Fruit fly (Drosophila melanogaster) whole organism, adult: ENCODE results near the gene Glut4EF.

ENCODE experiments used
- CG11617 ChIP-seq: fragments of 200-800 bp; sonication (Bioruptor generic); optimal IDR thresholded peaks from 2 replicates; lab custom pipeline; 2017; ENCODE audit warnings: mild to moderate bottlenecking, missing biosample characterization, missing genetic modification reagents, missing genetic modification characterization
- CG12768 ChIP-seq: fragments of 200-800 bp; sonication (Bioruptor generic); optimal IDR thresholded peaks from 2 replicates; lab custom pipeline; 2017; ENCODE audit warnings: missing biosample characterization, missing genetic modification characterization, mild to moderate bottlenecking, moderate library complexity, missing genetic modification reagents
- CG14711 ChIP-seq: fragments of 200-800 bp; sonication (Bioruptor generic); optimal IDR thresholded peaks from 2 replicates; lab custom pipeline; 2018; ENCODE audit warnings: missing biosample characterization, mild to moderate bottlenecking, missing genetic modification characterization, moderate library complexity
- CG1620 ChIP-seq: fragments of 200-800 bp; sonication (Bioruptor generic); optimal IDR thresholded peaks from 2 replicates; lab custom pipeline; 2016; ENCODE audit warnings: missing biosample characterization, missing genetic modification characterization
- CG33017 ChIP-seq: fragments of 200-800 bp; sonication (Bioruptor generic); optimal IDR thresholded peaks from 2 replicates; lab custom pipeline; 2018; ENCODE audit warnings: missing biosample characterization, mild to moderate bottlenecking, missing genetic modification characterization, moderate library complexity
- CG5204 ChIP-seq: fragments of 200-800 bp; sonication (Bioruptor generic); optimal IDR thresholded peaks from 2 replicates; lab custom pipeline; 2016; ENCODE audit warnings: missing biosample characterization, missing genetic modification characterization
- CG7045 ChIP-seq: fragments of 200-800 bp; sonication (Bioruptor generic); optimal IDR thresholded peaks from 2 replicates; lab custom pipeline; 2017; ENCODE audit warnings: missing biosample characterization, mild to moderate bottlenecking, missing genetic modification characterization
- CG7101 ChIP-seq: fragments of 200-800 bp; sonication (Bioruptor generic); optimal IDR thresholded peaks from 2 replicates; lab custom pipeline; 2018; ENCODE audit warnings: missing biosample characterization, mild to moderate bottlenecking, missing genetic modification characterization, moderate library complexity
- Clk ChIP-seq: fragments of 200-800 bp; sonication (Bioruptor generic); optimal IDR thresholded peaks from 2 replicates; lab custom pipeline; 2017; ENCODE audit warnings: missing biosample characterization, missing genetic modification characterization
- Crg-1 ChIP-seq: fragments of 200-800 bp; sonication (Bioruptor generic); optimal IDR thresholded peaks from 2 replicates; lab custom pipeline; 2016; ENCODE audit warnings: missing biosample characterization, missing genetic modification characterization
- Hr96 ChIP-seq: fragments of 200-800 bp; sonication (Bioruptor generic); optimal IDR thresholded peaks from 2 replicates; lab custom pipeline; 2016; ENCODE audit warnings: missing biosample characterization, missing genetic modification characterization
- Mnt ChIP-seq: fragments of 200-800 bp; sonication (Bioruptor generic); optimal IDR thresholded peaks from 2 replicates; lab custom pipeline; 2016; ENCODE audit warnings: missing biosample characterization, mild to moderate bottlenecking, missing genetic modification characterization
- bab1 ChIP-seq: fragments of 200-800 bp; sonication (Bioruptor generic); optimal IDR thresholded peaks from 3 replicates; lab custom pipeline; 2019; ENCODE audit warnings: missing biosample characterization, mild to moderate bottlenecking, missing genetic modification characterization, moderate library complexity
- cic ChIP-seq: fragments of 200-800 bp; sonication (Bioruptor generic); optimal IDR thresholded peaks from 2 replicates; lab custom pipeline; 2017; ENCODE audit warnings: missing biosample characterization, mild to moderate bottlenecking, missing genetic modification characterization, moderate library complexity
- cnc ChIP-seq, 2 experiments: fragments of >200 bp; optimal IDR thresholded peaks; 2 replicates each; lab custom pipeline; 2017
- kay ChIP-seq: fragments of 200-800 bp; sonication (Bioruptor generic); peaks from one replicate; lab custom pipeline; 2016; ENCODE audit warnings: missing biosample characterization, missing genetic modification characterization, borderline replicate concordance
- ovo ChIP-seq: fragments of 200-800 bp; sonication (Bioruptor generic); optimal IDR thresholded peaks from 2 replicates; lab custom pipeline; 2016; ENCODE audit warnings: missing biosample characterization, missing genetic modification characterization
- pad ChIP-seq: fragments of 200-800 bp; sonication (Bioruptor generic); optimal IDR thresholded peaks from 3 replicates; lab custom pipeline; 2017; ENCODE audit warnings: missing biosample characterization, missing genetic modification characterization, mild to moderate bottlenecking, moderate library complexity, missing genetic modification reagents
- tj ChIP-seq: fragments of 200-800 bp; sonication (Bioruptor generic); optimal IDR thresholded peaks from 3 replicates; lab custom pipeline; 2017; ENCODE audit warnings: missing biosample characterization, mild to moderate bottlenecking, missing genetic modification characterization, moderate library complexity
- toe ChIP-seq: fragments of 200-800 bp; sonication (Bioruptor generic); optimal IDR thresholded peaks from 2 replicates; lab custom pipeline; 2016; ENCODE audit warnings: missing biosample characterization, missing genetic modification characterization

Gene Glut4EF

DNA sequence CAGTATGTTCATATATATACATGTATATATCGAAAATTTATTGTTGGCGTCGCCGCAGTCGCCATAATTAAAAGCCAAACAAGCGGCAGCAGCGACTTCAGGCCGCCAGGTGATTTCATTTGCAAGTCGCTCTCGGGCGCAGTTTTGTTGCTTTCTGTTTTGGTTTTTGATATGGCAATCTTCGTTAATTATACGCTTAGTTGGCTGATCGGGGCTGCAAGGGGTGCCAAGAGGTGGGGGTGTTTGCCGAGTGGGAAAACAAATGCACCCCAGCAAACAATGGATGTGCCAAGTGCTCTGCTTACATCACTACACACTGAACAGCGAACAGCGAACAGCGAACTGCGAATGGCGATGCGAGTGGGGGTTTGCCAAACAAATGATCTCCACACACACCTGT is 76.5 kb downstream of the Glut4EF start:
- TF ChIP-seq CG7045 (GFP tag; lab: Kevin White, UChicago): no peak
- peak; percentile 54 for TF ChIP-seq cic (GFP tag; lab: Kevin White, UChicago)
- TF ChIP-seq pad (GFP tag; lab: Kevin White, UChicago): peak; percentile 27
- no peak for TF ChIP-seq CG7101
- peak; percentile 43 for TF ChIP-seq CG33017 (tag; lab: Kevin White, UChicago)
- peak; percentile 77 for TF ChIP-seq CG12768 (GFP tag; lab: Kevin White, UChicago)
- TF ChIP-seq Crg-1: peak; percentile 63
- TF ChIP-seq ovo (GFP tag; lab: Kevin White, UChicago): peak; percentile 5
- TF ChIP-seq tj (GFP tag; lab: Kevin White, UChicago): peak; percentile 34
- peak; percentile 95 for TF ChIP-seq kay (GFP tag; lab: Kevin White, UChicago)
- peak; percentile 8 for TF ChIP-seq toe (GFP tag; lab: Kevin White, UChicago)
- no peak for TF ChIP-seq CG14711 (tag; lab: Kevin White, UChicago)
- TF ChIP-seq Mnt (GFP tag; lab: Kevin White, UChicago): peak; percentile 31

DNA sequence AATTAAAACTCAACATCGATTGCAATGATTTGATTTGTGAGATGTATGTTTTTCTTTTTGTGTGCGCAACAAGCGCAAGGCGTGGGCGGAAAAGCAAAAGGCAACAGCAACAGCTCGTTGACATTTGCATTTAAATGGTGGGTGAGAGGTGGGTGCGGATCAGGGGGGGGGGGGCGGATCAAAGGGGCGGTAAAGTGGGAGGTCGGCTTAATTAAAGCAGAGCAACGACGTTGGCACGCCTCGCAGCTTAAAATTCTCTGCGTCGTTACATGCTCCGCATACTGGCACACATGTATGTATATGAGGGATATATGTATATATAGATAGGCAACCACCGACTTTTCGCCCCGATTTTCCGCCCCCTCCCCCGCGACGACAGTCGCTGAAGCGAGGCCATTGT is 77.2 kb downstream of the Glut4EF start:
- TF ChIP-seq ovo (GFP tag; lab: Kevin White, UChicago) (no peak), CG33017 (tag; lab: Kevin White, UChicago) (no peak), CG11617 (GFP tag; lab: Kevin White, UChicago) (no peak), cnc (optimal IDR thresholded peaks at IDR 0.05; lab: Kevin White, UChicago) (no peak), bab1 (GFP tag; lab: Kevin White, UChicago) (no peak), CG7045 (GFP tag; lab: Kevin White, UChicago) (no peak), toe (GFP tag; lab: Kevin White, UChicago) (no peak), Hr96 (GFP tag; lab: Kevin White, UChicago) (no peak), CG7101 (no peak), pad (GFP tag; lab: Kevin White, UChicago) (no peak), Clk (GFP tag; lab: Kevin White, UChicago) (no peak), Mnt (GFP tag; lab: Kevin White, UChicago) (no peak), CG5204 (GFP tag; lab: Kevin White, UChicago) (no peak), tj (GFP tag; lab: Kevin White, UChicago) (no peak), Crg-1 (no peak)

- TF ChIP-seq CG7101 (no peak), cic (GFP tag; lab: Kevin White, UChicago) (peak; percentile 35), tj (GFP tag; lab: Kevin White, UChicago) (peak; percentile 27), bab1 (GFP tag; lab: Kevin White, UChicago) (no peak)
These were observed 78.3 kb downstream of the Glut4EF start for dm6 chr3R:9952669-9953277.

DNA sequence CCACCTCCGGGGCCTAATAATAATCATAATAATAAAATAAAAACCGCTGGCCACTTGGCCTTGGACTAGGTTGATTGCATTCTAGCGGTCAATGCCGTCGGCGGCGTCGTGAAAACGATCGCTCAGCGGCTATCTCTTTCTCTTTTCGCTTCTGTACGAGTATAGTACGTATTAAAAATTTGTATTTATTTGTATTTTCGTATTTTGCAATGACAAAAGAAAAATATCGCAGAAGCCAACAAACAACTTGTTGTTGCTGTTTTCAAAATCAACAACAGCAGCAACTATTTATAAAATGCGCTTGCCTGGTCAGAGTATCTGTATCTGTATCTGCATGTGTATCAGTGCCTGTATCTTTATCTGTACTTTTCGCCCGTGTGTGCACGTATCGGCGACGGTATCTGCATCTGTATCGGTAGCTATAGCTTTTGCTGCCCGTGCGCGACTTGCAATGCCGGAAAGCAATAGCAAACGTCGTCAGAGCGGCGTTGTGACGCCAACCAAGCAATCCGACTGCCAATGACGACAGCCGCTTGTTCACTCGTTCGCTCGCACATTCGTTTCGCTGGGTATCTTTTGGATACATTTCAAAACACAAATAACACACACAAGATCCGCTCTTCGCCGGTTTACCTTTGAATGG is 80.3 kb downstream of the Glut4EF start:
- TF ChIP-seq CG11617 (GFP tag; lab: Kevin White, UChicago): peak; percentile 9
- TF ChIP-seq ovo (GFP tag; lab: Kevin White, UChicago): peak; percentile 68
- TF ChIP-seq CG1620 (GFP tag; lab: Kevin White, UChicago): no peak
- TF ChIP-seq Mnt (GFP tag; lab: Kevin White, UChicago): peak; percentile 82
- TF ChIP-seq bab1 (GFP tag; lab: Kevin White, UChicago): no peak
- peak; percentile 75 for TF ChIP-seq CG12768 (GFP tag; lab: Kevin White, UChicago)
- peak; percentile 6 for TF ChIP-seq Crg-1
- peak; percentile 51 for TF ChIP-seq toe (GFP tag; lab: Kevin White, UChicago)
- peak; percentile 10 for TF ChIP-seq Clk (GFP tag; lab: Kevin White, UChicago)
- TF ChIP-seq tj (GFP tag; lab: Kevin White, UChicago): peak; percentile 52
- TF ChIP-seq Hr96 (GFP tag; lab: Kevin White, UChicago): no peak
- TF ChIP-seq kay (GFP tag; lab: Kevin White, UChicago): peak; percentile 99
- peak; percentile 97 for TF ChIP-seq cic (GFP tag; lab: Kevin White, UChicago)
- peak; percentile 64 for TF ChIP-seq CG33017 (tag; lab: Kevin White, UChicago)
- TF ChIP-seq CG5204 (GFP tag; lab: Kevin White, UChicago): no peak
- no peak for TF ChIP-seq pad (GFP tag; lab: Kevin White, UChicago)
- peak; percentile 13 for TF ChIP-seq CG14711 (tag; lab: Kevin White, UChicago)
- peak; percentile 70 for TF ChIP-seq CG7101

dm6 chr3R:9956725-9957124 is 82.2 kb downstream of the Glut4EF start:
- TF ChIP-seq bab1 (GFP tag; lab: Kevin White, UChicago) (no peak), CG1620 (GFP tag; lab: Kevin White, UChicago) (no peak), CG33017 (tag; lab: Kevin White, UChicago) (no peak), kay (GFP tag; lab: Kevin White, UChicago) (no peak), Hr96 (GFP tag; lab: Kevin White, UChicago) (no peak), CG7101 (no peak), CG14711 (tag; lab: Kevin White, UChicago) (no peak), Mnt (GFP tag; lab: Kevin White, UChicago) (no peak), CG7045 (GFP tag; lab: Kevin White, UChicago) (no peak), pad (GFP tag; lab: Kevin White, UChicago) (no peak), Clk (GFP tag; lab: Kevin White, UChicago) (no peak), cnc (optimal IDR thresholded peaks at IDR 0.05; lab: Kevin White, UChicago) (no peak), Crg-1 (no peak), CG5204 (GFP tag; lab: Kevin White, UChicago) (no peak), CG11617 (GFP tag; lab: Kevin White, UChicago) (no peak), cic (GFP tag; lab: Kevin White, UChicago) (no peak), tj (GFP tag; lab: Kevin White, UChicago) (no peak), CG12768 (GFP tag; lab: Kevin White, UChicago) (no peak)
